Worm (Caenorhabditis elegans) whole organism, L4/young adult: ENCODE measurements around the gene ZK1128.7.

Experiments used
- W03F9.2 ChIP-seq: fragments of 150-350 bp; optimal IDR thresholded peaks from 2 replicates; lab custom pipeline; 2014; ENCODE audit warnings: missing biosample characterization, missing genetic modification characterization
- him-1 ChIP-seq: sonication (generic microtip); optimal IDR thresholded peaks from 2 replicates; lab custom pipeline; 2016; ENCODE audit warnings: missing genotype, missing genetic modification reagents, missing genetic modification characterization, missing compliant biosample characterization

DNA sequence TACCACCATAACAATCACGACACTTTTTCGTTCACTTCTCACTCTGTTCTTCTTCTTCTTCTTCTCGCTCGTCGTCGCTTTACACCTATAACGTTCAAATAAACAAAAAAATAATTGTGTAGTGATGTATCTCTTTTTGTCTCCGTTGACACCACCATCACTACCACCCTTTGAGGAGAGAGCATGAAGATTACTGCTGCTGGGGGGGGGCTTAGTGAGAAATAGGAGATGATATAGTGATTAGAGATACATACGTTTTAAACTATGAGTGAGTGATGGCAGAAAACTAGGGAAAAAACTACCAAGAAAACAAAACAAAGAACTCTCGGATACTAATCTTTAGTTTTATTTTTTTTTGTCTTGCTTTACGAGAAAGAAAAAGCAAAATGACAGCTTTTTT is 10.4 kb upstream of the ZK1128.7 start:
- TF ChIP-seq him-1 (tag; lab: Kevin White, UChicago) (no peak), W03F9.2 (tag; lab: Kevin White, UChicago) (no peak)
